Fruit fly (Drosophila melanogaster) whole organism, embryonic: ENCODE data around the gene tbrd-1.

Experiments
- ATbp ChIP-seq: fragments of 200-800 bp; sonication (Bioruptor generic); optimal IDR thresholded peaks from 2 replicates; lab custom pipeline; 2017; ENCODE audit warnings: missing biosample characterization, mild to moderate bottlenecking, missing genetic modification characterization, missing genetic modification reagents
- CG10321 ChIP-seq: fragments of 200-800 bp; sonication (Bioruptor generic); IDR thresholded peaks from 2 replicates; pipeline ENCODE4 v1.3.6; 2022; ENCODE audit warnings: missing biosample characterization, missing genetic modification characterization
- CG10366 ChIP-seq: fragments of 200-800 bp; sonication (Bioruptor generic); IDR thresholded peaks from 2 replicates; pipeline ENCODE4 v1.3.6; 2022; ENCODE audit warnings: missing biosample characterization, missing genetic modification characterization
- CG10979 ChIP-seq: fragments of 200-800 bp; sonication (Bioruptor generic); optimal IDR thresholded peaks from 2 replicates; lab custom pipeline; 2018; ENCODE audit warnings: missing biosample characterization, mild to moderate bottlenecking, missing genetic modification characterization, moderate library complexity
- CG11085 ChIP-seq: fragments of 200-800 bp; sonication (Bioruptor generic); IDR thresholded peaks from 2 replicates; pipeline ENCODE4 v1.3.6; 2022; ENCODE audit warnings: missing biosample characterization, missing genetic modification characterization
- CG12104 ChIP-seq: fragments of 200-800 bp; sonication (Bioruptor generic); optimal IDR thresholded peaks from 3 replicates; lab custom pipeline; 2016; ENCODE audit warnings: missing biosample characterization, missing genetic modification characterization
- CG12219 ChIP-seq: fragments of 200-800 bp; sonication (Bioruptor generic); optimal IDR thresholded peaks from 3 replicates; lab custom pipeline; 2018; ENCODE audit warnings: missing biosample characterization, mild to moderate bottlenecking, missing genetic modification characterization
- CG12236 ChIP-seq: fragments of 200-800 bp; sonication (Bioruptor generic); optimal IDR thresholded peaks from 2 replicates; lab custom pipeline; 2016; ENCODE audit warnings: missing biosample characterization, missing genetic modification characterization
- CG13123 ChIP-seq: fragments of 200-800 bp; sonication (Bioruptor generic); optimal IDR thresholded peaks from 2 replicates; lab custom pipeline; 2016; ENCODE audit warnings: missing biosample characterization, missing genetic modification characterization
- CG17385 ChIP-seq: fragments of 200-800 bp; sonication (Bioruptor generic); optimal IDR thresholded peaks from 3 replicates; lab custom pipeline; 2018; ENCODE audit warnings: missing biosample characterization, mild to moderate bottlenecking, missing genetic modification characterization
- CG17829 ChIP-seq: fragments of 200-800 bp; optimal IDR thresholded peaks from 2 replicates; lab custom pipeline; 2019; ENCODE audit warnings: missing biosample characterization, mild to moderate bottlenecking, missing genetic modification characterization, moderate library complexity
- CG1832 ChIP-seq: fragments of 200-800 bp; sonication (Bioruptor generic); optimal IDR thresholded peaks from 2 replicates; lab custom pipeline; 2017; ENCODE audit warnings: missing biosample characterization, mild to moderate bottlenecking, missing genetic modification characterization, inconsistent platforms
- CG18619 ChIP-seq: fragments of 200-800 bp; sonication (Bioruptor generic); optimal IDR thresholded peaks from 3 replicates; lab custom pipeline; 2017; ENCODE audit warnings: missing biosample characterization, mild to moderate bottlenecking, missing genetic modification characterization
- CG3163 ChIP-seq: fragments of 200-800 bp; sonication (Bioruptor generic); optimal IDR thresholded peaks from 3 replicates; lab custom pipeline; 2016; ENCODE audit warnings: missing biosample characterization, missing genetic modification characterization
- CG33557 ChIP-seq: fragments of 200-800 bp; sonication (Bioruptor generic); optimal IDR thresholded peaks from 2 replicates; lab custom pipeline; 2019; ENCODE audit warnings: missing biosample characterization, mild to moderate bottlenecking, missing genetic modification characterization, moderate library complexity
- CG3407 ChIP-seq: fragments of 200-800 bp; sonication (Bioruptor generic); optimal IDR thresholded peaks from 2 replicates; lab custom pipeline; 2018; ENCODE audit warnings: missing biosample characterization, mild to moderate bottlenecking, missing genetic modification characterization
- CG3995 ChIP-seq: fragments of 200-800 bp; sonication (Bioruptor generic); optimal IDR thresholded peaks from 3 replicates; lab custom pipeline; 2016; ENCODE audit warnings: missing biosample characterization, missing genetic modification characterization
- CG4282 ChIP-seq: fragments of 200-800 bp; sonication (Bioruptor generic); optimal IDR thresholded peaks from 2 replicates; lab custom pipeline; 2016; ENCODE audit warnings: missing biosample characterization, missing genetic modification characterization
- CG6683 ChIP-seq: fragments of 200-800 bp; sonication (Bioruptor generic); optimal IDR thresholded peaks from 2 replicates; lab custom pipeline; 2017; ENCODE audit warnings: missing biosample characterization, mild to moderate bottlenecking, missing genetic modification characterization, missing genetic modification reagents
- CG6854 ChIP-seq: fragments of 200-800 bp; sonication (Bioruptor generic); optimal IDR thresholded peaks from 3 replicates; lab custom pipeline; 2017; ENCODE audit warnings: missing biosample characterization, mild to moderate bottlenecking, missing genetic modification characterization
- CG7556 ChIP-seq: fragments of 200-800 bp; sonication (Bioruptor generic); optimal IDR thresholded peaks from 2 replicates; lab custom pipeline; 2017; ENCODE audit warnings: missing biosample characterization, mild to moderate bottlenecking, missing genetic modification characterization
- CG7786 ChIP-seq: fragments of 200-800 bp; sonication (Bioruptor generic); optimal IDR thresholded peaks from 2 replicates; lab custom pipeline; 2016; ENCODE audit warnings: missing biosample characterization, missing genetic modification characterization
- CTCF ChIP-seq: fragments of 200-800 bp; sonication (Bioruptor generic); optimal IDR thresholded peaks from 2 replicates; lab custom pipeline; 2017; ENCODE audit warnings: missing biosample characterization, mild to moderate bottlenecking, missing genetic modification characterization, moderate library complexity
- Chrac-16 ChIP-seq: fragments of 200-800 bp; sonication (Bioruptor generic); optimal IDR thresholded peaks from 3 replicates; lab custom pipeline; 2016; ENCODE audit warnings: missing biosample characterization, missing genetic modification characterization
- CrebB ChIP-seq: fragments of 200-800 bp; sonication (Bioruptor generic); optimal IDR thresholded peaks from 3 replicates; lab custom pipeline; 2018; ENCODE audit warnings: missing biosample characterization, mild to moderate bottlenecking, missing genetic modification characterization
- Deaf1 ChIP-seq: fragments of 200-800 bp; optimal IDR thresholded peaks from 3 replicates; lab custom pipeline; 2019; ENCODE audit warnings: missing biosample characterization, mild to moderate bottlenecking, missing genetic modification characterization, moderate library complexity
- Mad ChIP-seq: fragments of 200-800 bp; sonication (Bioruptor generic); optimal IDR thresholded peaks from 2 replicates; lab custom pipeline; 2016; ENCODE audit warnings: missing biosample characterization, missing genetic modification characterization
- NC2β ChIP-seq: fragments of 200-800 bp; sonication (Bioruptor generic); optimal IDR thresholded peaks from 2 replicates; lab custom pipeline; 2016; ENCODE audit warnings: missing biosample characterization, missing genetic modification characterization
- Scr ChIP-seq: fragments of 200-800 bp; sonication (Bioruptor generic); IDR thresholded peaks from 2 replicates; pipeline ENCODE4 v1.3.6; 2022; ENCODE audit warnings: missing biosample characterization, missing genetic modification characterization; ENCODE audit not compliant: partially characterized antibody
- ac ChIP-seq: fragments of 200-800 bp; sonication (Bioruptor generic); optimal IDR thresholded peaks from 3 replicates; lab custom pipeline; 2017; ENCODE audit warnings: missing biosample characterization, mild to moderate bottlenecking, missing genetic modification characterization
- az2 ChIP-seq: fragments of 200-800 bp; sonication (Bioruptor generic); optimal IDR thresholded peaks from 3 replicates; lab custom pipeline; 2016; ENCODE audit warnings: missing biosample characterization, missing genetic modification characterization
- bsh ChIP-seq, 2 experiments: fragments of 200-800 bp; sonication (Bioruptor generic); optimal IDR thresholded peaks; 2 replicates each; lab custom pipeline; 2017 to 2018; ENCODE audit warnings: mild to moderate bottlenecking in 2 of 2, missing biosample characterization in 2 of 2, missing genetic modification characterization in 2 of 2, moderate library complexity in 1 of 2
- btn ChIP-seq: fragments of 200-800 bp; sonication (Bioruptor generic); optimal IDR thresholded peaks from 2 replicates; lab custom pipeline; 2016; ENCODE audit warnings: missing biosample characterization, missing genetic modification characterization
- cato ChIP-seq: fragments of 200-800 bp; sonication (Bioruptor generic); optimal IDR thresholded peaks from 2 replicates; lab custom pipeline; 2016; ENCODE audit warnings: missing biosample characterization, missing genetic modification characterization, borderline replicate concordance
- chm ChIP-seq: fragments of 200-800 bp; sonication (Bioruptor generic); IDR thresholded peaks from 2 replicates; pipeline ENCODE4 v1.3.6; 2022; ENCODE audit warnings: missing biosample characterization, missing genetic modification characterization
- crc ChIP-seq: fragments of 200-800 bp; sonication (Bioruptor generic); optimal IDR thresholded peaks from 2 replicates; lab custom pipeline; 2016; ENCODE audit warnings: missing biosample characterization, missing genetic modification characterization
- hb ChIP-seq: fragments of 200-800 bp; sonication (Bioruptor generic); IDR thresholded peaks from 3 replicates; pipeline ENCODE4 v1.3.6; 2022; ENCODE audit warnings: missing biosample characterization, missing genetic modification characterization; ENCODE audit not compliant: partially characterized antibody
- jigr1 ChIP-seq: fragments of 200-800 bp; sonication (Bioruptor generic); IDR thresholded peaks from 3 replicates; pipeline ENCODE4 v1.3.6; 2022; ENCODE audit warnings: missing biosample characterization, missing genetic modification characterization
- nmo ChIP-seq: fragments of 200-800 bp; sonication (Bioruptor generic); optimal IDR thresholded peaks from 2 replicates; lab custom pipeline; 2018; ENCODE audit warnings: missing biosample characterization, mild to moderate bottlenecking, missing genetic modification characterization, moderate library complexity
- pzg ChIP-seq: fragments of 200-800 bp; sonication (Bioruptor generic); optimal IDR thresholded peaks from 3 replicates; lab custom pipeline; 2018; ENCODE audit warnings: missing biosample characterization, mild to moderate bottlenecking, missing genetic modification characterization, moderate library complexity
- slbo ChIP-seq: fragments of 200-800 bp; sonication (Bioruptor generic); IDR thresholded peaks from 2 replicates; pipeline ENCODE4 v1.3.6; 2022; ENCODE audit warnings: missing biosample characterization, missing genetic modification characterization
- toy ChIP-seq: fragments of 200-800 bp; sonication (Bioruptor generic); IDR thresholded peaks from 2 replicates; pipeline ENCODE4 v1.3.6; 2022; ENCODE audit warnings: missing biosample characterization, missing genetic modification characterization
- trh ChIP-seq: fragments of 200-800 bp; sonication (Bioruptor generic); optimal IDR thresholded peaks from 2 replicates; lab custom pipeline; 2016; ENCODE audit warnings: missing biosample characterization, missing genetic modification characterization
- wor ChIP-seq: fragments of 200-800 bp; sonication (Bioruptor generic); IDR thresholded peaks from 2 replicates; pipeline ENCODE4 v1.3.6; 2022; ENCODE audit warnings: missing biosample characterization, missing genetic modification characterization
- zen2 ChIP-seq: fragments of 200-800 bp; sonication (Bioruptor generic); IDR thresholded peaks from 3 replicates; pipeline ENCODE4 v1.3.6; 2022; ENCODE audit warnings: missing biosample characterization, missing genetic modification characterization; ENCODE audit not compliant: partially characterized antibody

The tbrd-1 gene

dm6 chr3R:23872606-23873192 lies 20.7 kb downstream of the tbrd-1 start (continued):
- no peak for TF ChIP-seq Scr (GFP tag; lab: Robert Waterston, UW)
- TF ChIP-seq ac (GFP tag; lab: Kevin White, UChicago), result no peak
- no peak for TF ChIP-seq CG11085
- TF ChIP-seq slbo (GFP tag; lab: Robert Waterston, UW), result no peak
- TF ChIP-seq CG1832 (GFP tag; lab: Kevin White, UChicago), result no peak
- peak; percentile 65 for TF ChIP-seq nmo
- no peak for TF ChIP-seq CG4282
- TF ChIP-seq cato (GFP tag; lab: Kevin White, UChicago), result no peak
- no peak for TF ChIP-seq Mad (GFP tag; lab: Kevin White, UChicago)
- no peak for TF ChIP-seq trh
- no peak for TF ChIP-seq pzg (GFP tag; lab: Kevin White, UChicago)
- peak; percentile 40 for TF ChIP-seq CG17829 (tag; lab: Kevin White, UChicago)
- TF ChIP-seq crc (GFP tag; lab: Kevin White, UChicago), result no peak
- TF ChIP-seq CG12219, result peak; percentile 11
- TF ChIP-seq CG12104 (GFP tag; lab: Kevin White, UChicago), result no peak
- no peak for TF ChIP-seq CG18619 (GFP tag; lab: Kevin White, UChicago)
- peak; percentile 4 for TF ChIP-seq CG33557 (GFP tag; lab: Kevin White, UChicago)
- TF ChIP-seq CG6854, result no peak
- TF ChIP-seq Deaf1 (tag; lab: Kevin White, UChicago), result no peak
- TF ChIP-seq chm (GFP tag; lab: Robert Waterston, UW), result 0 out of 2 replicates have a peak, but pooled peaks have one; percentile 14
- no peak for TF ChIP-seq CG13123 (GFP tag; lab: Kevin White, UChicago)
- TF ChIP-seq hb (GFP tag; lab: Robert Waterston, UW), result no peak
- no peak for TF ChIP-seq CG17385 (GFP tag; lab: Kevin White, UChicago)
- peak; percentile 68 for TF ChIP-seq CG10979
- no peak for TF ChIP-seq toy (GFP tag; lab: Robert Waterston, UW)
- peak; percentile 10 for TF ChIP-seq ATbp (GFP tag; lab: Kevin White, UChicago)
- peak; percentile 15 for TF ChIP-seq Chrac-16
- TF ChIP-seq CG3407 (GFP tag; lab: Kevin White, UChicago), result no peak
- TF ChIP-seq jigr1 (GFP tag; lab: Robert Waterston, UW), result no peak
- peak in 1 of 2 experiments; percentile 66 for TF ChIP-seq bsh (GFP tag; optimal IDR thresholded peaks at IDR 0.05; lab: Kevin White, UChicago)
- TF ChIP-seq btn (GFP tag; lab: Kevin White, UChicago), result no peak
- no peak for TF ChIP-seq CG10321 (GFP tag; lab: Robert Waterston, UW)
- TF ChIP-seq CG12236, result peak; percentile 1
- TF ChIP-seq CG7786 (GFP tag; lab: Kevin White, UChicago), result no peak
- TF ChIP-seq CTCF, result no peak
- TF ChIP-seq wor (GFP tag; lab: Robert Waterston, UW), result no peak
- TF ChIP-seq CG3995 (GFP tag; lab: Kevin White, UChicago), result no peak
- peak; percentile 27 for TF ChIP-seq NC2β (GFP tag; lab: Kevin White, UChicago)
- no peak for TF ChIP-seq CG7556 (GFP tag; lab: Kevin White, UChicago)
- no peak for TF ChIP-seq CrebB (tag; lab: Kevin White, UChicago)
- TF ChIP-seq CG3163 (GFP tag; lab: Kevin White, UChicago), result no peak
- TF ChIP-seq zen2 (GFP tag; lab: Robert Waterston, UW), result no peak
- TF ChIP-seq az2, result peak; percentile 34
- TF ChIP-seq CG6683 (GFP tag; lab: Kevin White, UChicago), result no peak
- peak; percentile 34; the same call in 1 of the 2 replicates for TF ChIP-seq CG10366 (GFP tag; lab: Robert Waterston, UW)
